Fruit fly (Drosophila melanogaster) whole organism, embryonic: ENCODE results near the gene retm.
A peak's percentile ranks its signal among the peaks of the same experiment; 100 is the strongest.

ENCODE experiments used
- Atf6 ChIP-seq: fragments of 200-800 bp; sonication (Bioruptor generic); IDR thresholded peaks from 2 replicates; pipeline ENCODE4 v1.3.6; 2022; ENCODE audit warnings: missing biosample characterization, missing genetic modification characterization
- BEAF-32 ChIP-seq: fragments of 200-800 bp; sonication (Bioruptor generic); optimal IDR thresholded peaks from 3 replicates; lab custom pipeline; 2017; ENCODE audit warnings: missing biosample characterization, missing genetic modification characterization, mild to moderate bottlenecking, moderate library complexity, missing genetic modification reagents
- CG1024 ChIP-seq: fragments of 200-800 bp; sonication (Bioruptor generic); IDR thresholded peaks from 2 replicates; pipeline ENCODE4 v1.3.6; 2022; ENCODE audit warnings: missing biosample characterization, missing genetic modification characterization
- CG12219 ChIP-seq: fragments of 200-800 bp; sonication (Bioruptor generic); optimal IDR thresholded peaks from 3 replicates; lab custom pipeline; 2018; ENCODE audit warnings: missing biosample characterization, mild to moderate bottlenecking, missing genetic modification characterization
- CG12659 ChIP-seq: fragments of 200-800 bp; sonication (Bioruptor generic); optimal IDR thresholded peaks from 3 replicates; lab custom pipeline; 2017; ENCODE audit warnings: mild to moderate bottlenecking, missing biosample characterization, missing genetic modification reagents, missing genetic modification characterization
- CG14710 ChIP-seq: fragments of 200-800 bp; sonication (Bioruptor generic); optimal IDR thresholded peaks from 3 replicates; lab custom pipeline; 2019; ENCODE audit warnings: missing biosample characterization, mild to moderate bottlenecking, missing genetic modification characterization, moderate library complexity
- CG1603 ChIP-seq: fragments of 200-800 bp; sonication (Bioruptor generic); optimal IDR thresholded peaks from 2 replicates; lab custom pipeline; 2019; ENCODE audit warnings: missing biosample characterization, mild to moderate bottlenecking, missing genetic modification characterization, moderate library complexity
- CG17385 ChIP-seq: fragments of 200-800 bp; sonication (Bioruptor generic); optimal IDR thresholded peaks from 3 replicates; lab custom pipeline; 2018; ENCODE audit warnings: missing biosample characterization, mild to moderate bottlenecking, missing genetic modification characterization
- CG1832 ChIP-seq: fragments of 200-800 bp; sonication (Bioruptor generic); optimal IDR thresholded peaks from 2 replicates; lab custom pipeline; 2017; ENCODE audit warnings: missing biosample characterization, mild to moderate bottlenecking, missing genetic modification characterization, inconsistent platforms
- CG2116 ChIP-seq: fragments of 200-800 bp; sonication (Bioruptor generic); optimal IDR thresholded peaks from 3 replicates; lab custom pipeline; 2018; ENCODE audit warnings: missing biosample characterization, mild to moderate bottlenecking, missing genetic modification characterization
- CG3065 ChIP-seq: fragments of 200-800 bp; sonication (Bioruptor generic); optimal IDR thresholded peaks from 2 replicates; lab custom pipeline; 2016; ENCODE audit warnings: missing biosample characterization, missing genetic modification characterization
- CG31365 ChIP-seq: fragments of 200-800 bp; sonication (Bioruptor generic); optimal IDR thresholded peaks from 2 replicates; lab custom pipeline; 2018; ENCODE audit warnings: missing biosample characterization, mild to moderate bottlenecking, missing genetic modification characterization
- CG34422 ChIP-seq: fragments of 200-800 bp; sonication (Bioruptor generic); IDR thresholded peaks from 3 replicates; pipeline ENCODE4 v1.3.6; 2022; ENCODE audit warnings: missing biosample characterization, missing genetic modification characterization
- CG4282 ChIP-seq: fragments of 200-800 bp; sonication (Bioruptor generic); optimal IDR thresholded peaks from 2 replicates; lab custom pipeline; 2016; ENCODE audit warnings: missing biosample characterization, missing genetic modification characterization
- CG4360 ChIP-seq: fragments of 200-800 bp; sonication (Bioruptor generic); IDR thresholded peaks from 2 replicates; pipeline ENCODE4 v1.3.6; 2022; ENCODE audit warnings: missing biosample characterization, missing genetic modification characterization
- CG4617 ChIP-seq: fragments of 200-800 bp; sonication (Bioruptor generic); optimal IDR thresholded peaks from 3 replicates; lab custom pipeline; 2016; ENCODE audit warnings: missing biosample characterization, missing genetic modification characterization, borderline replicate concordance
- CG4854 ChIP-seq: fragments of 200-800 bp; sonication (Bioruptor generic); optimal IDR thresholded peaks from 2 replicates; lab custom pipeline; 2016; ENCODE audit warnings: missing biosample characterization, missing genetic modification characterization, inconsistent platforms
- CG6272 ChIP-seq: fragments of 200-800 bp; sonication (Bioruptor generic); IDR thresholded peaks from 2 replicates; pipeline ENCODE4 v1.3.6; 2022; ENCODE audit warnings: missing biosample characterization, missing genetic modification characterization
- CG6689 ChIP-seq: fragments of 200-800 bp; sonication (Bioruptor generic); IDR thresholded peaks from 2 replicates; pipeline ENCODE4 v1.3.6; 2022; ENCODE audit warnings: missing biosample characterization, missing genetic modification characterization
- CG6791 ChIP-seq: fragments of 200-800 bp; sonication (Bioruptor generic); IDR thresholded peaks from 3 replicates; pipeline ENCODE4 v1.3.6; 2022; ENCODE audit warnings: missing biosample characterization, missing genetic modification characterization; ENCODE audit not compliant: partially characterized antibody
- CG7963 ChIP-seq: fragments of 200-800 bp; sonication (Bioruptor generic); IDR thresholded peaks from 3 replicates; pipeline ENCODE4 v1.3.6; 2022; ENCODE audit warnings: missing biosample characterization, missing genetic modification characterization; ENCODE audit not compliant: partially characterized antibody
- Deaf1 ChIP-seq: fragments of 200-800 bp; optimal IDR thresholded peaks from 3 replicates; lab custom pipeline; 2019; ENCODE audit warnings: missing biosample characterization, mild to moderate bottlenecking, missing genetic modification characterization, moderate library complexity
- Dp ChIP-seq: fragments of 200-800 bp; sonication (Bioruptor generic); optimal IDR thresholded peaks from 2 replicates; lab custom pipeline; 2018; ENCODE audit warnings: missing biosample characterization, mild to moderate bottlenecking, missing genetic modification characterization, moderate library complexity
- E2f2 ChIP-seq: fragments of 200-800 bp; sonication (Bioruptor generic); IDR thresholded peaks from 2 replicates; pipeline ENCODE4 v1.3.6; 2022; ENCODE audit warnings: missing biosample characterization, missing genetic modification characterization
- Ets97D ChIP-seq: fragments of 200-800 bp; sonication (Bioruptor generic); optimal IDR thresholded peaks from 3 replicates; lab custom pipeline; 2016; ENCODE audit warnings: missing biosample characterization, missing genetic modification characterization
- Fer1 ChIP-seq: fragments of 200-800 bp; sonication (Bioruptor generic); optimal IDR thresholded peaks from 2 replicates; lab custom pipeline; 2017; ENCODE audit warnings: missing biosample characterization, mild to moderate bottlenecking, missing genetic modification characterization
- HLH4C ChIP-seq: fragments of 200-800 bp; sonication (Bioruptor generic); IDR thresholded peaks from 3 replicates; pipeline ENCODE4 v1.3.6; 2022; ENCODE audit warnings: missing biosample characterization, missing genetic modification characterization; ENCODE audit not compliant: partially characterized antibody
- Hand ChIP-seq: fragments of 200-800 bp; sonication (Bioruptor generic); optimal IDR thresholded peaks from 2 replicates; lab custom pipeline; 2017; ENCODE audit warnings: mild to moderate bottlenecking, missing biosample characterization, missing genetic modification reagents, missing genetic modification characterization
- Hr39 ChIP-seq: fragments of >200 bp; optimal IDR thresholded peaks from 2 replicates; lab custom pipeline; 2017
- Lhr ChIP-seq: fragments of 200-800 bp; sonication (Bioruptor generic); optimal IDR thresholded peaks from 3 replicates; lab custom pipeline; 2017; ENCODE audit warnings: mild to moderate bottlenecking, missing biosample characterization, missing genetic modification reagents, missing genetic modification characterization
- Med ChIP-seq: fragments of 200-800 bp; sonication (Bioruptor generic); peaks from one replicate; lab custom pipeline; 2016; ENCODE audit warnings: missing biosample characterization, missing genetic modification characterization, mild to moderate bottlenecking, inconsistent platforms, moderate library complexity
- Myb ChIP-seq: fragments of 200-800 bp; sonication (Bioruptor generic); optimal IDR thresholded peaks from 2 replicates; lab custom pipeline; 2016; ENCODE audit warnings: missing biosample characterization, missing genetic modification characterization
- Opbp ChIP-seq: fragments of 200-800 bp; sonication (Bioruptor generic); IDR thresholded peaks from 3 replicates; pipeline ENCODE4 v1.3.6; 2022; ENCODE audit warnings: missing biosample characterization, missing genetic modification characterization; ENCODE audit not compliant: partially characterized antibody
- Scr ChIP-seq: fragments of 200-800 bp; sonication (Bioruptor generic); IDR thresholded peaks from 2 replicates; pipeline ENCODE4 v1.3.6; 2022; ENCODE audit warnings: missing biosample characterization, missing genetic modification characterization; ENCODE audit not compliant: partially characterized antibody
- Xrp1 ChIP-seq: fragments of 200-800 bp; sonication (Bioruptor generic); IDR thresholded peaks from 2 replicates; pipeline ENCODE4 v1.3.6; 2022; ENCODE audit warnings: missing biosample characterization, missing genetic modification characterization
- bbx ChIP-seq: fragments of 200-800 bp; sonication (Bioruptor generic); IDR thresholded peaks from 2 replicates; pipeline ENCODE4 v1.3.6; 2022; ENCODE audit warnings: missing biosample characterization, missing genetic modification characterization; ENCODE audit not compliant: partially characterized antibody
- hb ChIP-seq: fragments of 200-800 bp; sonication (Bioruptor generic); IDR thresholded peaks from 3 replicates; pipeline ENCODE4 v1.3.6; 2022; ENCODE audit warnings: missing biosample characterization, missing genetic modification characterization; ENCODE audit not compliant: partially characterized antibody
- hbn ChIP-seq: fragments of 200-800 bp; sonication (Bioruptor generic); IDR thresholded peaks from 2 replicates; pipeline ENCODE4 v1.3.6; 2022; ENCODE audit warnings: missing biosample characterization, missing genetic modification characterization; ENCODE audit not compliant: partially characterized antibody
- luna ChIP-seq: fragments of 200-800 bp; sonication (Bioruptor generic); optimal IDR thresholded peaks from 2 replicates; lab custom pipeline; 2016; ENCODE audit warnings: missing biosample characterization, missing genetic modification characterization
- nerfin-1 ChIP-seq: fragments of 200-800 bp; sonication (Bioruptor generic); optimal IDR thresholded peaks from 3 replicates; lab custom pipeline; 2019; ENCODE audit warnings: missing biosample characterization, mild to moderate bottlenecking, missing genetic modification characterization, moderate library complexity
- nerfin-2 ChIP-seq: fragments of 200-800 bp; sonication (Bioruptor generic); IDR thresholded peaks from 2 replicates; pipeline ENCODE4 v1.3.6; 2022; ENCODE audit warnings: missing biosample characterization, missing genetic modification characterization; ENCODE audit not compliant: partially characterized antibody
- phol ChIP-seq: fragments of 200-800 bp; sonication (Bioruptor generic); optimal IDR thresholded peaks from 3 replicates; lab custom pipeline; 2018; ENCODE audit warnings: missing biosample characterization, mild to moderate bottlenecking, missing genetic modification characterization, moderate library complexity
- pzg ChIP-seq: fragments of 200-800 bp; sonication (Bioruptor generic); optimal IDR thresholded peaks from 3 replicates; lab custom pipeline; 2018; ENCODE audit warnings: missing biosample characterization, mild to moderate bottlenecking, missing genetic modification characterization, moderate library complexity
- schlank ChIP-seq: fragments of 200-800 bp; sonication (Bioruptor generic); optimal IDR thresholded peaks from 2 replicates; lab custom pipeline; 2018; ENCODE audit warnings: missing biosample characterization, mild to moderate bottlenecking, missing genetic modification characterization
- stwl ChIP-seq: fragments of 200-800 bp; sonication (Bioruptor generic); optimal IDR thresholded peaks from 3 replicates; lab custom pipeline; 2018; ENCODE audit warnings: missing biosample characterization, mild to moderate bottlenecking, missing genetic modification characterization, moderate library complexity
- unc-4 ChIP-seq: fragments of 200-800 bp; sonication (Bioruptor generic); IDR thresholded peaks from 2 replicates; pipeline ENCODE4 v1.3.6; 2022; ENCODE audit warnings: missing biosample characterization, missing genetic modification characterization; ENCODE audit not compliant: partially characterized antibody
- wek ChIP-seq: fragments of 200-800 bp; sonication (Bioruptor generic); optimal IDR thresholded peaks from 3 replicates; lab custom pipeline; 2018; ENCODE audit warnings: missing biosample characterization, mild to moderate bottlenecking, missing genetic modification characterization, moderate library complexity
- zfh1 ChIP-seq: fragments of 200-800 bp; sonication (Bioruptor generic); IDR thresholded peaks from 3 replicates; pipeline ENCODE4 v1.3.6; 2022; ENCODE audit warnings: missing biosample characterization, missing genetic modification characterization

The retm gene

DNA sequence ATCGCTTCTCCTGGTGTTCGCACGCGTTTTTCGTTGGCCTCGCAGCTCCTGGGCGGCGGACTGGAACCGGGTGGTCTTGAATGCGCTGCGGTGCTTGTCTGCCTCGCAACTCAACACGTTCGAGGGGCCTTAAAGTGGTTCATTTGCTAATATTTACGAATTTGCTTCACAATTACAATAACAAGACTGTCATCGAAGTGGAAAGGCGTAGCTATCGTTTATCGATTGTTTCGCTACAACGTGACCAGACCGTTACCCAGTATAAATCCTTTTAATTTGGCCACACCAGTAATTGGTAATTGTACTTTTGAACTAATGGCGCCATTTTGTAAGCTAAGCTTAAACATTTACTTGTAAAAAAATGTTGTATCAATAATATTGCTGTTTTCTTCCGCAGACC lies 21.0 kb upstream of the retm start, which contains the start of gene CG9536:
CG9536 (minus strand) TSS at position 223 of the 400 bp plus-strand sequence.
- no peak for TF ChIP-seq schlank (tag; lab: Kevin White, UChicago)
- TF ChIP-seq CG1603 (tag; lab: Kevin White, UChicago), result peak; percentile 51
- 0 out of 2 replicates have a peak, but pooled peaks have one; percentile 16 for TF ChIP-seq hbn (GFP tag; lab: Robert Waterston, UW)
- TF ChIP-seq nerfin-1, result no peak
- no peak for TF ChIP-seq CG4854
- TF ChIP-seq HLH4C (GFP tag; lab: Robert Waterston, UW), result peak; percentile 66; the same call in 2 of the 3 replicates
- peak; percentile 48 for TF ChIP-seq BEAF-32 (GFP tag; lab: Kevin White, UChicago)
- no peak for TF ChIP-seq Hand (GFP tag; lab: Kevin White, UChicago)
- TF ChIP-seq CG31365 (tag; lab: Kevin White, UChicago), result no peak
- TF ChIP-seq CG4617 (GFP tag; lab: Kevin White, UChicago), result peak; percentile 40
- peak; percentile 59 for TF ChIP-seq Med (GFP tag; lab: Kevin White, UChicago)
- TF ChIP-seq Atf6 (GFP tag; lab: Robert Waterston, UW), result no peak
- TF ChIP-seq CG2116 (GFP tag; lab: Kevin White, UChicago), result peak; percentile 39
- peak; percentile 4 for TF ChIP-seq Lhr (GFP tag; lab: Kevin White, UChicago)
- TF ChIP-seq CG4360 (GFP tag; lab: Robert Waterston, UW), result peak; percentile 82
- TF ChIP-seq CG6272 (GFP tag; lab: Robert Waterston, UW), result no peak
- TF ChIP-seq E2f2, result peak; percentile 91
- TF ChIP-seq Deaf1 (tag; lab: Kevin White, UChicago), result peak; percentile 50
- peak; percentile 61 for TF ChIP-seq Scr (GFP tag; lab: Robert Waterston, UW)
- no peak for TF ChIP-seq wek (GFP tag; lab: Kevin White, UChicago)
- peak; percentile 58 for TF ChIP-seq nerfin-2
- peak; percentile 14 for TF ChIP-seq CG12659 (GFP tag; lab: Kevin White, UChicago)
- no peak for TF ChIP-seq CG4282 (GFP tag; lab: Kevin White, UChicago)
- TF ChIP-seq hb (GFP tag; lab: Robert Waterston, UW), result peak; percentile 58; the same call in 1 of the 3 replicates
- peak; percentile 73 for TF ChIP-seq stwl (tag; lab: Kevin White, UChicago)
- no peak for TF ChIP-seq CG1024 (GFP tag; lab: Robert Waterston, UW)
- TF ChIP-seq Myb (GFP tag; lab: Kevin White, UChicago), result no peak
- TF ChIP-seq Hr39, result no peak
- peak; percentile 64; the same call in 2 of the 3 replicates for TF ChIP-seq Opbp (GFP tag; lab: Robert Waterston, UW)
- no peak for TF ChIP-seq zfh1 (GFP tag; lab: Robert Waterston, UW)
- TF ChIP-seq CG34422 (GFP tag; lab: Robert Waterston, UW), result peak; percentile 19; the same call in 1 of the 3 replicates
- TF ChIP-seq CG6791 (GFP tag; lab: Robert Waterston, UW), result peak; percentile 24; the same call in 1 of the 3 replicates
- no peak for TF ChIP-seq CG1832
- TF ChIP-seq phol (tag; lab: Kevin White, UChicago), result peak; percentile 82
- TF ChIP-seq CG14710 (tag; lab: Kevin White, UChicago), result peak; percentile 17
- peak; percentile 57; the same call in 1 of the 2 replicates for TF ChIP-seq bbx (GFP tag; lab: Robert Waterston, UW)
- TF ChIP-seq Fer1, result peak; percentile 8
- 0 out of 2 replicates have a peak, but pooled peaks have one; percentile 14 for TF ChIP-seq Xrp1 (GFP tag; lab: Robert Waterston, UW)
- TF ChIP-seq unc-4 (GFP tag; lab: Robert Waterston, UW), result peak; percentile 52; the same call in 1 of the 2 replicates
- TF ChIP-seq CG6689 (GFP tag; lab: Robert Waterston, UW), result no peak
- peak; percentile 77 for TF ChIP-seq pzg (GFP tag; lab: Kevin White, UChicago)
- 0 out of 3 replicates have a peak, but pooled peaks have one; percentile 20 for TF ChIP-seq CG7963
- TF ChIP-seq CG17385 (GFP tag; lab: Kevin White, UChicago), result no peak
- TF ChIP-seq CG3065, result no peak
- TF ChIP-seq Dp (GFP tag; lab: Kevin White, UChicago), result peak; percentile 89
- TF ChIP-seq Ets97D (GFP tag; lab: Kevin White, UChicago), result peak; percentile 39
- TF ChIP-seq CG12219 (GFP tag; lab: Kevin White, UChicago), result no peak
- TF ChIP-seq luna (GFP tag; lab: Kevin White, UChicago), result no peak
